Worm (Caenorhabditis elegans) whole organism, L4/young adult: ENCODE results near the gene nlp-70.

Source experiments
- W03F9.2 ChIP-seq: fragments of 150-350 bp; optimal IDR thresholded peaks from 2 replicates; lab custom pipeline; 2014; ENCODE audit warnings: missing biosample characterization, missing genetic modification characterization
- dao-5 ChIP-seq: sonication (generic microtip); optimal IDR thresholded peaks from 2 replicates; lab custom pipeline; 2016; ENCODE audit warnings: missing genotype, missing genetic modification characterization, moderate library complexity, missing compliant biosample characterization
- him-1 ChIP-seq: sonication (generic microtip); optimal IDR thresholded peaks from 2 replicates; lab custom pipeline; 2016; ENCODE audit warnings: missing genotype, missing genetic modification reagents, missing genetic modification characterization, missing compliant biosample characterization

ce11 chrV:237012-237411 lies 35.7 kb downstream of the nlp-70 start:
- TF ChIP-seq him-1 (no peak), W03F9.2 (tag; lab: Kevin White, UChicago) (no peak), dao-5 (tag; lab: Kevin White, UChicago) (no peak)
